Worm (Caenorhabditis elegans): ENCODE results near the gene cpg-2.

cpg-2 gene

DNA sequence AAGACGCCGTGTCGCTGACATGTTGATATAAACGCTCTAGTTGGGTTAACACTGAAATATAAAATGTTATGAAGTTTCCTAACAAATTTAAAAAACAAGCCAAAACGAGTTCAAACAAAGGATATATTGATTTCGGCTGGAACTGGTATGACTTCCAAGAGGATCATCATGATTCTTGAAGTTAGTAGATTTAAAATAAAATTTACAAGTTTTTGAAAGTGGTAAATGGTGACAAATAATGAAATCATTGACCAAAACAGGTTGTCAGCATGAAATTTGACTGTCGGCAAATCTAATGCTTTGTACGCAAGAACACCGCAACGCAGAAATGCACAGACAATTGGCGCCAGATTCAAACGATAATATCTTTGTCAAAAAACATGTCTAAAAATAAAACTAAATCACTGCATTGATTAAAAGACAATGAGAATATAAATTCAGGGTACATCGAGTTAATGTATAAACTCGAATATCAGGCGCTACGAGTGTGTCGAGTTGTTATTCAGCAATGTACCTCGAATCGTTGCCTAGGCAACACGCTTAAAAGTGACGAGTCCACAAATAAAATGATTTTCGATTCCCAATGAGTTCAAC, 35.2 kb downstream of the cpg-2 start, which contains the start of the genes ubc-18 and R01H2.8:
Gene ubc-18, minus strand, starts transcription at position 51 of the 594 bp plus-strand sequence.
Gene R01H2.8, plus strand, starts transcription at position 544 of the 594 bp plus-strand sequence.
- TF ChIP-seq jun-1 (tag; optimal IDR thresholded peaks at IDR 0.05) (no peak), unc-130 (tag; optimal IDR thresholded peaks at IDR 0.05) (peak; percentile 45), snu-23 (GFP tag; optimal IDR thresholded peaks at IDR 0.05) (peak; percentile 68), elt-2 (tag; optimal IDR thresholded peaks at IDR 0.05) (no peak), nhr-85 (tag) (peak; percentile 57), ceh-90 (tag; optimal IDR thresholded peaks at IDR 0.05) (no peak), swsn-7 (tag; optimal IDR thresholded peaks at IDR 0.05) (peak; percentile 32), elt-3 (tag; optimal IDR thresholded peaks at IDR 0.05) (peak in 1 of 6 experiments; percentile 33), lin-35 (GFP tag; optimal IDR thresholded peaks at IDR 0.05) (peak; percentile 93 to 97), nhr-47 (tag; optimal IDR thresholded peaks at IDR 0.05) (peak; percentile 57), ceh-82 (tag; optimal IDR thresholded peaks at IDR 0.05) (peak in 1 of 3 experiments; percentile 51), nhr-20 (tag; optimal IDR thresholded peaks at IDR 0.05) (peak; percentile 41), nhr-71 (tag; optimal IDR thresholded peaks at IDR 0.05) (peak; percentile 61), efl-1 (optimal IDR thresholded peaks at IDR 0.05) (peak; percentile 90 to 94), efl-1 (GFP tag; optimal IDR thresholded peaks at IDR 0.05 in 1 of 2) (peak; percentile 93 to 99), C16A3.4 (tag; optimal IDR thresholded peaks at IDR 0.05) (peak; percentile 46), fkh-8 (tag; optimal IDR thresholded peaks at IDR 0.05) (peak; percentile 34), xbp-1 (tag; optimal IDR thresholded peaks at IDR 0.05) (peak; percentile 42), rnt-1 (tag; optimal IDR thresholded peaks at IDR 0.05) (peak; percentile 47), hlh-4 (tag; optimal IDR thresholded peaks at IDR 0.05) (no peak), nhr-19 (GFP tag; conservative IDR thresholded peaks at IDR 0.05) (peak; percentile 27; the same call in 1 of the 2 replicates), aly-2 (tag; optimal IDR thresholded peaks at IDR 0.05) (peak; percentile 2), lir-3 (tag; optimal IDR thresholded peaks at IDR 0.05; ENCODE audit: poor library complexity) (peak; percentile 11), unc-30 (tag; optimal IDR thresholded peaks at IDR 0.05) (no peak), nhr-11 (tag; optimal IDR thresholded peaks at IDR 0.05) (no peak), mdl-1 (tag; optimal IDR thresholded peaks at IDR 0.05) (peak in 1 of 2 experiments; percentile 38), nhr-76 (tag; optimal IDR thresholded peaks at IDR 0.05) (no peak), blmp-1 (tag; optimal IDR thresholded peaks at IDR 0.05) (peak; percentile 23), mep-1 (tag; optimal IDR thresholded peaks at IDR 0.05) (peak; percentile 62), dpl-1 (GFP tag; optimal IDR thresholded peaks at IDR 0.05) (peak; percentile 89 to 95 (median 94)), F16B12.6 (tag; optimal IDR thresholded peaks at IDR 0.05) (peak; percentile 88), ama-1 (optimal IDR thresholded peaks at IDR 0.05) (no peak), skn-1 (tag; optimal IDR thresholded peaks at IDR 0.05) (peak; percentile 75), lsy-2 (tag; optimal IDR thresholded peaks at IDR 0.05) (peak; percentile 51 to 79)

DNA sequence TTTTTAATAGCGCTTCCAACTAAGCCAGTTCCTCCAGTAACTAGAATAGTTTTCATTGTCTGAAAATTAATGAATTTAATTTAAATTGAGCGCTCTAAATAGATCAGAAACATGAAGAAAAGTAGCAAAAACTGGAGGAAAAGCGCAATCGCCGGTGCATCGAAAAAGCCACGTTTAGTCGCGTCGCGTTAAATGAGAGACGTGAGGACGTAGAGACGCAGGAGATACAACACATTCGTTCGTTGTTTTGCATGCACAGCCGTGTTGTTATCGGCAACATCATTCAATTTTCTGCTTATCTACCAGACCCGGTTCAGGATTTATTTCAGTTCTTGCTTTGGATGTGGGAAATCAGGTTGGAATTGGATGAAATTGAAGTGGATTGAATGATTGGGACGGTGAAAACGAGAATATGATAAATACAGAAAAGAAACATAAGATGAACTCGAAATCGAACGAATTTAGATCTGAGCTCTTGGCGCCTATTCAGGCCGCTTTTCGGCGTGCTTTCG, 36.3 kb downstream of the cpg-2 start, which contains the start of gene ger-1:
Gene ger-1, minus strand, starts transcription at position 93 of the 512 bp plus-strand sequence.
- no peak for TF ChIP-seq lin-14 (GFP tag; optimal IDR thresholded peaks at IDR 0.05)
- peak in 1 of 3 experiments; percentile 3 for TF ChIP-seq dpl-1 (GFP tag; optimal IDR thresholded peaks at IDR 0.05)
- TF ChIP-seq ceh-82 (tag; optimal IDR thresholded peaks at IDR 0.05) = no peak
- no peak for TF ChIP-seq lin-39 (tag; optimal IDR thresholded peaks at IDR 0.05)
- TF ChIP-seq lin-35 (GFP tag; optimal IDR thresholded peaks at IDR 0.05) = peak in 1 of 2 experiments; percentile 13
- no peak for TF ChIP-seq jun-1 (tag; optimal IDR thresholded peaks at IDR 0.05)
- no peak for TF ChIP-seq efl-1 (optimal IDR thresholded peaks at IDR 0.05)
- TF ChIP-seq efl-1 (GFP tag; optimal IDR thresholded peaks at IDR 0.05 in 1 of 2) = peak in 1 of 2 experiments; percentile 93

DNA sequence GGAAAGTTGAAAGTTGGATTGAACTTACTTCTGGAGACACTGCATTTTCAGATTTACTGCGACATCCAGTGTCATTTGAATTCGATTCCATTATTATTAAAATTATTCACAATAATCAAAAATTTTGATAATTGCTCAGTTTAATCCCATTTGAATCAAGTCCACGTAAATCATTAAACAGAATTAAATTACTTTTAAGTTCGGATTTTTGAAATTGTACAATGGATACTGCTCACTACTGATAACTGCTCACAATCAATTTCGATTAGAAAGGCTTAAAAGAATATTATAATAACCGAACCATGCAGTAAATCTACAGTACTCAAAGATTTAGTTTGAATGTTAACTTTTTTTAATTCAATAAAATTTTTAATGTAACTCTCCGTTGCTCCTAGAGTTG, 39.6 kb downstream of the cpg-2 start, which contains the start of gene R01H2.4:
Gene R01H2.4, minus strand, starts transcription at position 101 of the 400 bp plus-strand sequence.
- no peak for TF ChIP-seq snu-23 (GFP tag; optimal IDR thresholded peaks at IDR 0.05)
- no peak for TF ChIP-seq ets-5 (GFP tag; IDR thresholded peaks at IDR 0.05)
- TF ChIP-seq skn-1 (tag; optimal IDR thresholded peaks at IDR 0.05) = no peak
- TF ChIP-seq unc-86 (tag; optimal IDR thresholded peaks at IDR 0.05) = no peak
- TF ChIP-seq egl-27 (tag; optimal IDR thresholded peaks at IDR 0.05) = no peak
- TF ChIP-seq unc-130 (tag; optimal IDR thresholded peaks at IDR 0.05) = no peak
- TF ChIP-seq unc-30 (tag; optimal IDR thresholded peaks at IDR 0.05) = no peak
- no peak for TF ChIP-seq efl-3 (GFP tag; optimal IDR thresholded peaks at IDR 0.05)
- TF ChIP-seq fos-1 (tag; optimal IDR thresholded peaks at IDR 0.05) = no peak
- TF ChIP-seq ces-1 (GFP tag; optimal IDR thresholded peaks at IDR 0.05) = no peak
- no peak for TF ChIP-seq ama-1 (optimal IDR thresholded peaks at IDR 0.05)
- TF ChIP-seq fkh-8 (tag; optimal IDR thresholded peaks at IDR 0.05) = no peak
- no peak for TF ChIP-seq hlh-17 (GFP tag; optimal IDR thresholded peaks at IDR 0.05; ENCODE audit: borderline replicate concordance)

Measured in whole organism, L1 larva.